Worm (Caenorhabditis elegans): ENCODE measurements around the gene sur-7.

Gene sur-7

DNA sequence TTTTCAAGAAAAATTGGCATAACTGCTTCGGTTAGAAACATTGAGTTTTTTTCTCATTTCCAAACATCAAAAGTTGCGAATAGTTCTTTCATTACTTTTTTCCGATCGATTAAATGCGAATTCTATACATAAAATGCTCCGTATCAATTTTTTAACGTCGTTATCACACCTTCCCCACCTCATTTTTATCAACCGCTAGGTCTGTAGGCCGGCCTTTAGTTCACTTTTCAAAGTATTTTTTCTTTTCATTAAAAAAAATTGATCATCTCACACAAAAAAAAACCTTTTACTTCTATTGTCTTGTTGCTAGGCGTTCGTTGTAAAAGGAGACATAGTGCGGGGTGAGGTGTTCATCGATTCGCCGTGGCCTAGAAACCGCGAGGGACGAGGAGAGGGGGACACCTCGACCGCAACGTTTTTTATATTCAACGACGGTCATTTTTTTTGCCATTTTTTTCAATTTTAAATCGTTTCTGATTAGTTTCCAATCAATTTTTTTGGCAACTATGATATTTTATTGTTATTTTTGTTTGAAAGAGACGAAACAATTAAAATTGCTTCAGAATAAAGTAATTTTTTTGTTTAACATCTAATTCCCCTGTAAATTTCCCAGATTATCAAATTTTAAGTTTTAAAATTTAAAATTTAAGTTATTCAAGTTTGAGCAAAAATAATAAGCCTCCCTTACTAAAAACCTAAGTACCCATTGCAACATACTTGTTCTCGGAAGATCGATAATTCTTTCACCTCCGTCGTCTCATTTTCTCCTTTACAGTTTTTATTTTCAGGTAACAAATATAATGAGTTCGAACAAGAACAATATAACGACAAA is at the start of gene sur-7:
Gene sur-7 (plus strand): TSS at position 782 of the 832 bp plus-strand sequence.
- peak; percentile 10 for TF ChIP-seq C34F6.9 (tag; optimal IDR thresholded peaks at IDR 0.05)
- peak; percentile 16 for TF ChIP-seq unc-55 (GFP tag; optimal IDR thresholded peaks at IDR 0.05)
- no peak for TF ChIP-seq mdl-1 (tag; optimal IDR thresholded peaks at IDR 0.05)
- TF ChIP-seq aly-2 (tag; optimal IDR thresholded peaks at IDR 0.05), result no peak
- TF ChIP-seq nhr-129 (tag; optimal IDR thresholded peaks at IDR 0.05), result no peak
- no peak for TF ChIP-seq ZK546.5 (tag; optimal IDR thresholded peaks at IDR 0.05)
- TF ChIP-seq fos-1 (tag; optimal IDR thresholded peaks at IDR 0.05), result peak; percentile 63
- no peak for TF ChIP-seq ama-1 (optimal IDR thresholded peaks at IDR 0.05)
- TF ChIP-seq nhr-237 (tag; optimal IDR thresholded peaks at IDR 0.05), result no peak

DNA sequence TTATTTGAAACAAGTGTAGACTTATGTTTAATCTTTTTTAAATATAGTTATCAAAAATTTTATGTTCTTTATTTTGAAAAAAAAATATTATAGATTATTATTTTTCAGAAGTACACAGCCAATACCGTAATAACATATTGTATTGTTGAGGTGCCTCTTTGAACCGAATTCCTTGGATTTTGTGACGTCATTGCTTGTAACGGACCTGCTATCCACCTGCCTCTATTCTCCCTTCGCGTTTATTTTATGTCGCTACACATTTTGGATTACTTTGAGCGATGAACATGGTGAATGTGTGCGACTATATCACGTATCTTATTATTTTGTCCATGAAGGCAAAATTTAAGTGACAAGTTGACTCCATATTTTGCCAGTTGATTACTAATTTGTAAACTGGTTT is 49.2 kb upstream of the sur-7 start:
- TF ChIP-seq nhr-10 (tag; optimal IDR thresholded peaks at IDR 0.05) (peak; percentile 11), F13H6.1 (tag; optimal IDR thresholded peaks at IDR 0.05) (no peak), ztf-1 (GFP tag; conservative IDR thresholded peaks at IDR 0.05) (no peak), nhr-21 (tag; optimal IDR thresholded peaks at IDR 0.05) (no peak), lin-11 (tag; optimal IDR thresholded peaks at IDR 0.05) (no peak), ztf-11 (tag; optimal IDR thresholded peaks at IDR 0.05) (no peak), sma-9 (GFP tag; optimal IDR thresholded peaks at IDR 0.05) (no peak), sma-9 (tag; optimal IDR thresholded peaks at IDR 0.05) (no peak), nhr-77 (tag; optimal IDR thresholded peaks at IDR 0.05) (no peak)

DNA sequence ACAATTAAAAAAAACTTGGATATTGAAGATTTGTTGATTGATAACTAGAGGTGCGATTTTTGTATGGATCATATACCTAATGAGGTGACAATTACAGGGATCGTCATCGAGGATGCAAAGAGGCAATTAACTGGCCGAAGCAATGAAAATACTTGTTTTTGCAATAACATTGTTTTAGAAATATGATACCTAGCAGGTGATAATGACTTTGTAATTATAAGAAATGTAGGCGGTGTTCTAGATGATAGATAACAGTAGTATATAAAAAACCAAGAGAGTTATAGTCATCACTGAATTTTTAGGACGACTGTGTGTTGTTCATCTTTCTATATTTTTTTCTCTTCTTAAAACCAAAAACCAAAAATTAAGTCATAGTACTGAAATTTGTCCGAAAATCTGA is 48.1 kb upstream of the sur-7 start, which contains the start of gene C11G6.2:
Gene C11G6.2 (plus strand): TSS at position 301 of the 400 bp plus-strand sequence.
- TF ChIP-seq dmd-4 (tag; optimal IDR thresholded peaks at IDR 0.05) (no peak), F13H6.1 (tag; optimal IDR thresholded peaks at IDR 0.05) (no peak), lin-39 (tag; optimal IDR thresholded peaks at IDR 0.05) (no peak), nhr-77 (tag; optimal IDR thresholded peaks at IDR 0.05) (no peak), lin-13 (GFP tag; optimal IDR thresholded peaks at IDR 0.05) (no peak), ceh-82 (tag; optimal IDR thresholded peaks at IDR 0.05) (no peak), snpc-4 (tag; optimal IDR thresholded peaks at IDR 0.05) (no peak), elt-1 (tag; optimal IDR thresholded peaks at IDR 0.05) (no peak), ztf-11 (tag; optimal IDR thresholded peaks at IDR 0.05) (no peak), C34F6.9 (tag; optimal IDR thresholded peaks at IDR 0.05) (no peak), sma-9 (GFP tag; optimal IDR thresholded peaks at IDR 0.05) (no peak), sma-9 (tag; optimal IDR thresholded peaks at IDR 0.05) (no peak), unc-62 (GFP tag; optimal IDR thresholded peaks at IDR 0.05) (no peak), mbf-1 (tag; optimal IDR thresholded peaks at IDR 0.05) (no peak), nhr-10 (tag; optimal IDR thresholded peaks at IDR 0.05) (no peak), aly-2 (tag; optimal IDR thresholded peaks at IDR 0.05) (no peak)

DNA sequence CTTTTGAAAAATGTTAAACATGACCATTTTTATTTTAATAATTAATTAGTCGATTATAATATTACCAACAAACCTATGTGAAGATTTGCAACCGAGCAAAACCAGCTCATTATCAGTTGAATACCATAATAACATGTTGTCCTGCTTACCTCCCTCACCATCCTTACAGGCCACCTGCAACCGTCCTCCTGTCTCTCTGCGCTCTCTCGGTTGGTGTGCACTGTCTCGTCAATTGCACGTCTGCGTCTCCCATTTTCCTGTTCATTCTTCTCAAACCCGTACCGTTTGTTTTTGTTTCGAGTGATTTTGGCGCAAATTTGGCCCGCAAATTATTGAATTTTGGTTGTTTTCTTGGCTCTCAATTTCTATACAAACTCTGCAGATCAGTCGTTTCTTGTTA is 45.0 kb upstream of the sur-7 start:
- TF ChIP-seq sma-9 (GFP tag; optimal IDR thresholded peaks at IDR 0.05) (peak; percentile 3), sma-9 (tag; optimal IDR thresholded peaks at IDR 0.05) (no peak), lin-11 (tag; optimal IDR thresholded peaks at IDR 0.05) (no peak)

DNA sequence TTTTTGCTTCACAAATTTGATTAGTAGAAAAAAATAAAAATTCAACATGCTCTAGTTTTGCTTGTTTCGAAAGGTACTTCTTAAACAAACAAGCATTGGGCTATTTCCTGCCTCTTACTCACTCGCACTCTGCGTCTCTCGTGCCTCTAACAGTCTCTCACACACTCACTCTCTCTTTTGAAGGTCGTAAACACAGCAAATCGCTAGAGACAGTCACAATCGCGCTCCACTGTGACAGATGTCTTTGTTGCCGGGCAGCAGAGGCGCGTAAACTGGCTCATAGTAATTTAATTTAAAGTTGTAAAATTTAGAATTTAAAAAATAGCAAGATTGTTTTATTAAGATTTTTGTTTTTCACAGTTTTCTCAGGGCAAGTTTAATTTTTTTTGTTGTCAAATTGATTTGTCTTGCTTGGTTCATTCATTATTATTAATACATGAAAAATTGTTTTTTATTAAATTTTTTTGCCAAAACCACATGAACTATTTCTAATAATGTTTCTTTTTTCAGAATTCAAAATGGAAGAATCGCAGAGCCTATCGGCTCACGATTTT is 44.4 kb upstream of the sur-7 start, which contains the start of gene taf-3:
Gene taf-3 (plus strand): TSS at position 504 of the 554 bp plus-strand sequence.
- no peak for TF ChIP-seq nhr-11 (tag; optimal IDR thresholded peaks at IDR 0.05)
- TF ChIP-seq nhr-25 (tag; optimal IDR thresholded peaks at IDR 0.05), result peak; percentile 62
- no peak for TF ChIP-seq nhr-12 (tag; optimal IDR thresholded peaks at IDR 0.05)
- no peak for TF ChIP-seq ceh-82 (tag; optimal IDR thresholded peaks at IDR 0.05)
- TF ChIP-seq mbf-1 (tag; optimal IDR thresholded peaks at IDR 0.05), result no peak
- TF ChIP-seq lin-39 (tag; optimal IDR thresholded peaks at IDR 0.05), result no peak
- TF ChIP-seq zag-1 (tag; optimal IDR thresholded peaks at IDR 0.05), result no peak
- TF ChIP-seq mdl-1 (tag; optimal IDR thresholded peaks at IDR 0.05), result no peak
- TF ChIP-seq nhr-6 (tag; optimal IDR thresholded peaks at IDR 0.05), result no peak
- TF ChIP-seq ceh-16 (tag; optimal IDR thresholded peaks at IDR 0.05), result no peak
- no peak for TF ChIP-seq lin-13 (GFP tag; optimal IDR thresholded peaks at IDR 0.05)
- TF ChIP-seq egl-27 (tag; optimal IDR thresholded peaks at IDR 0.05), result no peak
- no peak for TF ChIP-seq skn-1 (tag; optimal IDR thresholded peaks at IDR 0.05)
- TF ChIP-seq unc-39 (tag; optimal IDR thresholded peaks at IDR 0.05), result no peak
- TF ChIP-seq nhr-237 (tag; optimal IDR thresholded peaks at IDR 0.05), result no peak
- TF ChIP-seq nhr-23 (tag; optimal IDR thresholded peaks at IDR 0.05), result no peak
- no peak for TF ChIP-seq ztf-11 (tag; optimal IDR thresholded peaks at IDR 0.05)
- TF ChIP-seq crh-2 (tag; optimal IDR thresholded peaks at IDR 0.05), result peak; percentile 62
- TF ChIP-seq nhr-21 (tag; optimal IDR thresholded peaks at IDR 0.05), result no peak
- TF ChIP-seq dmd-4 (tag; optimal IDR thresholded peaks at IDR 0.05), result no peak
- TF ChIP-seq peb-1 (tag; optimal IDR thresholded peaks at IDR 0.05), result no peak
- TF ChIP-seq F13H6.1 (tag; optimal IDR thresholded peaks at IDR 0.05), result peak; percentile 50
- TF ChIP-seq snpc-4 (tag; optimal IDR thresholded peaks at IDR 0.05), result no peak
- peak; percentile 83 for TF ChIP-seq fos-1 (tag; optimal IDR thresholded peaks at IDR 0.05)
- TF ChIP-seq lsy-2 (tag; optimal IDR thresholded peaks at IDR 0.05), result peak in 1 of 2 experiments; percentile 62
- TF ChIP-seq ama-1 (optimal IDR thresholded peaks at IDR 0.05), result no peak
- no peak for TF ChIP-seq ZK546.5 (tag; optimal IDR thresholded peaks at IDR 0.05)
- no peak for TF ChIP-seq R02D3.7 (tag; optimal IDR thresholded peaks at IDR 0.05)
- TF ChIP-seq elt-3 (tag; optimal IDR thresholded peaks at IDR 0.05), result no peak
- TF ChIP-seq nhr-10 (tag; optimal IDR thresholded peaks at IDR 0.05), result no peak
- TF ChIP-seq Y55F3AM.14 (GFP tag; optimal IDR thresholded peaks at IDR 0.05), result no peak
- TF ChIP-seq aly-2 (tag; optimal IDR thresholded peaks at IDR 0.05), result no peak
